Fruit fly (Drosophila melanogaster): ENCODE data around the gene CG31909.

CG31909 gene

dm6 chr2L:7295924-7296323, 38.6 kb downstream of the CG31909 start (continued):
- no peak for TF ChIP-seq gro (GFP tag; optimal IDR thresholded peaks at IDR 0.05)
- no peak for TF ChIP-seq ERR (GFP tag; optimal IDR thresholded peaks at IDR 0.05)
- no peak for TF ChIP-seq Dip3 (GFP tag; optimal IDR thresholded peaks at IDR 0.05)
- TF ChIP-seq lab (GFP tag; optimal IDR thresholded peaks at IDR 0.05): peak; percentile 55
- no peak for TF ChIP-seq HLHmδ (GFP tag; optimal IDR thresholded peaks at IDR 0.05)
- peak; percentile 39 for TF ChIP-seq pnt (GFP tag; optimal IDR thresholded peaks at IDR 0.05)
- no peak for TF ChIP-seq CG42726 (GFP tag; IDR thresholded peaks at IDR 0.05; ENCODE audit: partially characterized antibody)
- TF ChIP-seq CG6813 (GFP tag; optimal IDR thresholded peaks at IDR 0.05): peak; percentile 73
- peak; percentile 75 for TF ChIP-seq Abd-B (GFP tag; optimal IDR thresholded peaks at IDR 0.05)
- peak; percentile 52 for TF ChIP-seq CG8359 (GFP tag; optimal IDR thresholded peaks at IDR 0.05; ENCODE audit: borderline replicate concordance)
- peak; percentile 1 for TF ChIP-seq CG12769 (tag; optimal IDR thresholded peaks at IDR 0.05)
- TF ChIP-seq CG13296 (GFP tag; optimal IDR thresholded peaks at IDR 0.05): peak; percentile 18
- no peak for TF ChIP-seq schlank (tag; optimal IDR thresholded peaks at IDR 0.05)
- TF ChIP-seq pb (GFP tag; optimal IDR thresholded peaks at IDR 0.05): no peak
- TF ChIP-seq CG7357 (GFP tag; IDR thresholded peaks at IDR 0.05): 0 out of 3 replicates have a peak, but pooled peaks have one; percentile 44
- TF ChIP-seq CG10321 (GFP tag; IDR thresholded peaks at IDR 0.05): no peak
- TF ChIP-seq CG17328 (GFP tag; IDR thresholded peaks at IDR 0.05): peak; percentile 85
- TF ChIP-seq CG31365 (tag; optimal IDR thresholded peaks at IDR 0.05): peak; percentile 12
- no peak for TF ChIP-seq bbx (GFP tag; IDR thresholded peaks at IDR 0.05; ENCODE audit: partially characterized antibody)
- peak; percentile 74 for TF ChIP-seq salm (tag; optimal IDR thresholded peaks at IDR 0.05)
- no peak for TF ChIP-seq hth (optimal IDR thresholded peaks at IDR 0.05)
- peak; percentile 57 for TF ChIP-seq Lhr (GFP tag; optimal IDR thresholded peaks at IDR 0.05)
- TF ChIP-seq Atf3 (GFP tag; optimal IDR thresholded peaks at IDR 0.05): no peak
- TF ChIP-seq Sin3A (optimal IDR thresholded peaks at IDR 0.05): no peak
- no peak for TF ChIP-seq Scr (GFP tag; IDR thresholded peaks at IDR 0.05; ENCODE audit: partially characterized antibody)
- peak; percentile 81 for TF ChIP-seq CG4820 (GFP tag; optimal IDR thresholded peaks at IDR 0.05)
- TF ChIP-seq trem (tag; optimal IDR thresholded peaks at IDR 0.05): peak; percentile 77
- TF ChIP-seq ttk (GFP tag; IDR thresholded peaks at IDR 0.05): peak; percentile 71
- peak; percentile 7 for TF ChIP-seq Hmr (GFP tag; optimal IDR thresholded peaks at IDR 0.05)
- no peak for TF ChIP-seq grn (GFP tag; optimal IDR thresholded peaks at IDR 0.05)
- TF ChIP-seq br (optimal IDR thresholded peaks at IDR 0.05): no peak
- TF ChIP-seq NK7.1 (GFP tag; optimal IDR thresholded peaks at IDR 0.05): no peak
- no peak for TF ChIP-seq CG2120 (GFP tag; optimal IDR thresholded peaks at IDR 0.05)
- no peak for TF ChIP-seq CG14965 (GFP tag; optimal IDR thresholded peaks at IDR 0.05; ENCODE audit: borderline replicate concordance)
- TF ChIP-seq slou (GFP tag; optimal IDR thresholded peaks at IDR 0.05): no peak
- no peak for TF ChIP-seq usp (GFP tag; optimal IDR thresholded peaks at IDR 0.05)
- peak; percentile 65 for TF ChIP-seq CG15269 (tag; optimal IDR thresholded peaks at IDR 0.05)
- no peak for TF ChIP-seq HLH4C (GFP tag; IDR thresholded peaks at IDR 0.05; ENCODE audit: partially characterized antibody)
- peak; percentile 67 for TF ChIP-seq Hsf (GFP tag; optimal IDR thresholded peaks at IDR 0.05)
- TF ChIP-seq CG2199 (GFP tag; IDR thresholded peaks at IDR 0.05): no peak
- TF ChIP-seq fu2 (GFP tag; optimal IDR thresholded peaks at IDR 0.05): no peak
- TF ChIP-seq CG13624 (GFP tag; optimal IDR thresholded peaks at IDR 0.05): no peak
- no peak for TF ChIP-seq Ravus (GFP tag; IDR thresholded peaks at IDR 0.05)
- TF ChIP-seq Bdp1 (GFP tag; optimal IDR thresholded peaks at IDR 0.05): no peak
- no peak for TF ChIP-seq corto (GFP tag; optimal IDR thresholded peaks at IDR 0.05)
- TF ChIP-seq Trl (optimal IDR thresholded peaks at IDR 0.05): no peak
- peak; percentile 37 for TF ChIP-seq Trl (GFP tag; optimal IDR thresholded peaks at IDR 0.05)
- peak; percentile 6 for TF ChIP-seq CTCF (GFP tag; optimal IDR thresholded peaks at IDR 0.05)
- TF ChIP-seq bcd (GFP tag; optimal IDR thresholded peaks at IDR 0.05): peak; percentile 64
- TF ChIP-seq Antp (GFP tag; optimal IDR thresholded peaks at IDR 0.05): no peak
- TF ChIP-seq CG2129 (GFP tag; IDR thresholded peaks at IDR 0.05; ENCODE audit: partially characterized antibody): no peak
- TF ChIP-seq CG6689 (GFP tag; IDR thresholded peaks at IDR 0.05): peak; percentile 88
- peak; percentile 92 for TF ChIP-seq Xrp1 (GFP tag; IDR thresholded peaks at IDR 0.05)
